Worm (Caenorhabditis elegans) whole organism, L1 larva: ENCODE results near the gene bath-45.

Experiments
- C04F5.9 ChIP-seq: sonication (generic microtip); optimal IDR thresholded peaks from 2 replicates; lab custom pipeline; 2016; ENCODE audit warnings: missing genetic modification characterization, missing compliant biosample characterization
- F16B12.6 ChIP-seq: fragments of 150-350 bp; optimal IDR thresholded peaks from 2 replicates; lab custom pipeline; 2014; ENCODE audit warnings: missing biosample characterization, missing genetic modification characterization
- alr-1 ChIP-seq: fragments of 200-800 bp; sonication (Bioruptor generic); optimal IDR thresholded peaks from 2 replicates; lab custom pipeline; 2018; ENCODE audit warnings: borderline replicate concordance, mild to moderate bottlenecking, missing genetic modification characterization, missing compliant biosample characterization
- aly-2 ChIP-seq: fragments of 150-350 bp; optimal IDR thresholded peaks from 2 replicates; lab custom pipeline; 2014; ENCODE audit warnings: missing biosample characterization, missing genetic modification characterization
- blmp-1 ChIP-seq: fragments of 150-350 bp; optimal IDR thresholded peaks from 2 replicates; lab custom pipeline; 2014; ENCODE audit warnings: missing biosample characterization, missing genetic modification characterization
- ceh-63 ChIP-seq: fragments of 200-800 bp; sonication (Bioruptor generic); optimal IDR thresholded peaks from 2 replicates; lab custom pipeline; 2018; ENCODE audit warnings: mild to moderate bottlenecking, missing genetic modification characterization, missing compliant biosample characterization
- ceh-90 ChIP-seq: sonication (generic microtip); optimal IDR thresholded peaks from 2 replicates; lab custom pipeline; 2016; ENCODE audit warnings: missing genetic modification characterization, missing compliant biosample characterization
- dsc-1 ChIP-seq: sonication (generic microtip); optimal IDR thresholded peaks from 2 replicates; lab custom pipeline; 2016; ENCODE audit warnings: mild to moderate bottlenecking, missing genetic modification characterization, missing compliant biosample characterization
- efl-1 ChIP-seq, 4 experiments: fragments of 150-350 bp; optimal IDR thresholded peaks in 3 of 4; peaks in 1 of 4; 1 replicate in 1 of 4; 2 replicates in 3 of 4; lab custom pipeline; 2014; ENCODE audit warnings: missing biosample characterization in 2 of 4, missing genetic modification characterization in 2 of 4, missing genetic modification reagents in 2 of 4
- elt-2 ChIP-seq: sonication (generic microtip); optimal IDR thresholded peaks from 2 replicates; lab custom pipeline; 2016; ENCODE audit warnings: missing genetic modification characterization, mild to moderate bottlenecking, inconsistent platforms, missing compliant biosample characterization, missing genetic modification reagents
- elt-3 ChIP-seq, 6 experiments: fragments of 150-350 bp in 1 of 6; sonication (generic microtip); optimal IDR thresholded peaks; 2 replicates each; lab custom pipeline; 2017 to 2018; ENCODE audit warnings: missing biosample characterization in 6 of 6, missing genetic modification characterization in 6 of 6, inconsistent platforms in 1 of 6
- ets-5 ChIP-seq: fragments of 200-800 bp; sonication (Bioruptor generic); IDR thresholded peaks from 2 replicates; pipeline ENCODE4 v1.3.6; 2022; ENCODE audit warnings: missing genetic modification characterization, missing compliant biosample characterization
- fkh-10 ChIP-seq: sonication (generic microtip); optimal IDR thresholded peaks from 2 replicates; lab custom pipeline; 2017; ENCODE audit warnings: missing biosample characterization, missing genetic modification reagents, missing genetic modification characterization
- grh-1 ChIP-seq: fragments of 200-800 bp; sonication (Bioruptor generic); IDR thresholded peaks from 2 replicates; pipeline ENCODE4 v1.3.6; 2022; ENCODE audit warnings: missing genetic modification reagents, missing genetic modification characterization, missing compliant biosample characterization
- hlh-4 ChIP-seq: sonication (generic microtip); optimal IDR thresholded peaks from 2 replicates; lab custom pipeline; 2016; ENCODE audit warnings: mild to moderate bottlenecking, missing genetic modification characterization, missing compliant biosample characterization
- lin-14 ChIP-seq: fragments of 200-800 bp; sonication (Bioruptor generic); optimal IDR thresholded peaks from 2 replicates; lab custom pipeline; 2018; ENCODE audit warnings: mild to moderate bottlenecking, missing genetic modification characterization, moderate library complexity, missing compliant biosample characterization
- mdl-1 ChIP-seq, 2 experiments: fragments of 150-350 bp; optimal IDR thresholded peaks; 2 replicates each; lab custom pipeline; 2014 to 2017; ENCODE audit warnings: missing biosample characterization in 2 of 2, missing genetic modification characterization in 2 of 2, inconsistent platforms in 1 of 2
- nhr-19 ChIP-seq: fragments of 200-800 bp; sonication (Bioruptor generic); conservative IDR thresholded peaks from 2 replicates; pipeline ENCODE4 v1.3.6; 2022; ENCODE audit warnings: missing genetic modification characterization, missing compliant biosample characterization
- nhr-20 ChIP-seq: sonication (generic microtip); optimal IDR thresholded peaks from 2 replicates; lab custom pipeline; 2016; ENCODE audit warnings: mild to moderate bottlenecking, missing genetic modification characterization, missing compliant biosample characterization
- nhr-237 ChIP-seq: fragments of 150-350 bp; optimal IDR thresholded peaks from 2 replicates; lab custom pipeline; 2014; ENCODE audit warnings: missing biosample characterization, missing genetic modification characterization
- nhr-28 ChIP-seq: fragments of 150-350 bp; optimal IDR thresholded peaks from 2 replicates; lab custom pipeline; 2014; ENCODE audit warnings: missing biosample characterization, missing genetic modification characterization
- nhr-85 ChIP-seq: sonication (generic microtip); peaks from one replicate; lab custom pipeline; 2016; ENCODE audit warnings: missing genetic modification characterization, inconsistent platforms, missing compliant biosample characterization
- pag-3 ChIP-seq: sonication (generic microtip); optimal IDR thresholded peaks from 2 replicates; lab custom pipeline; 2017; ENCODE audit warnings: missing genetic modification characterization, mild to moderate bottlenecking, missing compliant biosample characterization, antibody characterized with exemption, borderline replicate concordance; ENCODE audit not compliant: insufficient read depth
- pax-3 ChIP-seq: fragments of 200-800 bp; sonication (Bioruptor generic); optimal IDR thresholded peaks from 2 replicates; lab custom pipeline; 2018; ENCODE audit warnings: mild to moderate bottlenecking, missing genetic modification characterization, moderate library complexity, missing compliant biosample characterization
- pqm-1 ChIP-seq: sonication (generic microtip); optimal IDR thresholded peaks from 3 replicates; lab custom pipeline; 2017; ENCODE audit warnings: missing biosample characterization, missing genetic modification characterization
- rnt-1 ChIP-seq: sonication (generic microtip); optimal IDR thresholded peaks from 2 replicates; lab custom pipeline; 2016; ENCODE audit warnings: mild to moderate bottlenecking, missing genetic modification characterization, moderate library complexity, missing compliant biosample characterization
- skn-1 ChIP-seq: fragments of 150-350 bp; optimal IDR thresholded peaks from 2 replicates; lab custom pipeline; 2014; ENCODE audit warnings: missing biosample characterization, missing genetic modification characterization
- snpc-4 ChIP-seq: fragments of 150-350 bp; optimal IDR thresholded peaks from 2 replicates; lab custom pipeline; 2014; ENCODE audit warnings: missing biosample characterization, missing genetic modification characterization
- snu-23 ChIP-seq: sonication (generic microtip); optimal IDR thresholded peaks from 2 replicates; lab custom pipeline; 2016; ENCODE audit warnings: missing genetic modification characterization, missing compliant biosample characterization
- sox-4 ChIP-seq: sonication (generic microtip); optimal IDR thresholded peaks from 2 replicates; lab custom pipeline; 2016; ENCODE audit warnings: missing genetic modification characterization, missing compliant biosample characterization
- swsn-7 ChIP-seq: sonication (generic microtip); optimal IDR thresholded peaks from 2 replicates; lab custom pipeline; 2016; ENCODE audit warnings: missing genetic modification characterization, missing compliant biosample characterization
- tlp-1 ChIP-seq: fragments of 150-350 bp; optimal IDR thresholded peaks from 2 replicates; lab custom pipeline; 2014; ENCODE audit warnings: missing biosample characterization, missing genetic modification characterization
- unc-130 ChIP-seq: fragments of 150-350 bp; optimal IDR thresholded peaks from 2 replicates; lab custom pipeline; 2017; ENCODE audit warnings: missing biosample characterization, missing genetic modification characterization, inconsistent platforms
- unc-30 ChIP-seq: sonication (generic microtip); optimal IDR thresholded peaks from 2 replicates; lab custom pipeline; 2017; ENCODE audit warnings: missing biosample characterization, missing genetic modification characterization
- unc-62 ChIP-seq: fragments of 150-350 bp; optimal IDR thresholded peaks from 2 replicates; lab custom pipeline; 2014; ENCODE audit warnings: missing biosample characterization, missing genetic modification reagents, missing genetic modification characterization
- zip-4 ChIP-seq: fragments of 200-800 bp; sonication (Bioruptor generic); optimal IDR thresholded peaks from 2 replicates; lab custom pipeline; 2018; ENCODE audit warnings: mild to moderate bottlenecking, missing genetic modification characterization, moderate library complexity, missing compliant biosample characterization

The bath-45 gene

DNA sequence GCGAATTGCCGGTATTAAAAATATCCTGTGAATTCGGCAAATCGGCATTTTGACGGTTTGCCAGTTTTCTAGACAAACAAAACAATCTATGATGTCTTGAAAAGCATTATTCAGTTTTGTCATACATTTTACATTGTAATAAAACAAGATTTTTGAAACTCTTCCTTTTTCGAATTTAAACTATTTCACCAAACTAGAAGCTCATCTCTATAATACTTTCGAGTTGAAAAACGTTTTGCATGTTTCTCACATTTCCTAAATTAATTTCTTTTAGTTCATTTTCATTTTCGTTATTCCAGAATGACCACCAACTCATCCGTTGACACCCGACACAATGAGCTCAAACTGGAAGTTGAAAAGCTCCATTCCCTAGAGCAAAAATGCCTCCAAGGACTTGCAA is 6.8 kb downstream of the bath-45 start, which contains the start of gene F29C12.6 (continued):
- TF ChIP-seq zip-4 (GFP tag; lab: Kevin White, UChicago) (no peak), fkh-10 (GFP tag; lab: Kevin White, UChicago) (no peak)

DNA sequence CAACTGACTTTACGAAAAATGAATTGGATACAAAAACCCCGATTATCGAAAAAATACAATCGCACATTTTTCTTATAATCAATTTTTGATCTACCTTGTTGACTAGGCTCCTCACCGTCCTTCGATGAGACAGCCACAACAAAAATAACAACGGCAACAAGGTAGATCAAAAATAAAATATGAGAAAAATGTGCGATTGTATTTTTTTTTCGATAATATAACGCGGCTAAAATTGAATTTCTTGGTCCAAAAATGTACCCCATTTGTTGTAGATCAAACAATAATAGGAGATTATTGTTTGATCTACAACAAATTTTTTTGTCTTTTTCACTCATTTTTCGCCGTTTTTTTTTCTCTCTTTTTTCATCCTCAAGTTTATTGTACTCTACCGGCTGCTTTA is 7.8 kb downstream of the bath-45 start:
- TF ChIP-seq ets-5 (GFP tag; lab: Robert Waterston, UW) (no peak), pqm-1 (no peak), swsn-7 (tag; lab: Kevin White, UChicago) (no peak), efl-1 (optimal IDR thresholded peaks at IDR 0.05; lab: Kevin White, UChicago) (no peak), efl-1 (GFP tag; optimal IDR thresholded peaks at IDR 0.05 in 1 of 2; lab: Kevin White, UChicago) (no peak)

DNA sequence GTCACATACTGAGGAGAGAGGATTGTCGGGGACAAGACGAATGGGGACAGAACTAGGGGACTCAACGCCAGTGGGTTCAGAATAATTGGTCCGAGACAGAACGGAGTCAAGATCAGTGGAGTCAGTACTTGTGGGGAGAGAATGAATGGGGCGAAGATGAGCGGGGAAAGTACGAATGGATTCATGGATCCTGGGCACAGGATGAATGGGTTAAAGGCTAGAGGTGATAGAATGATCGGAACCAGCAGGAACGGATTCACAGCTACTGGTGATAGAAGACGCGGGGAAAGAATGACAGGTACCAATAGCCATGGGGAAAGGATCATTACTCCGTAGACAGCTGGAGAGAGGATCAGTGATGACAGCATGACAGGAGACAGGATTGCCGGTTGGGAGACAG is 16.8 kb downstream of the bath-45 start:
- TF ChIP-seq efl-1 (optimal IDR thresholded peaks at IDR 0.05; lab: Kevin White, UChicago): no peak
- TF ChIP-seq efl-1 (GFP tag; optimal IDR thresholded peaks at IDR 0.05 in 1 of 2; lab: Kevin White, UChicago): peak in 1 of 2 experiments; percentile 13
- no peak for TF ChIP-seq nhr-20
- no peak for TF ChIP-seq F16B12.6 (tag; lab: Kevin White, UChicago)
- no peak for TF ChIP-seq sox-4
- TF ChIP-seq snpc-4 (tag; lab: Kevin White, UChicago): no peak
- no peak for TF ChIP-seq nhr-237 (tag; lab: Kevin White, UChicago)

ce11 chrII:13142372-13142771 is 19.6 kb downstream of the bath-45 start:
- TF ChIP-seq nhr-85 (tag; lab: Kevin White, UChicago): peak; percentile 13
- no peak for TF ChIP-seq skn-1 (tag; lab: Kevin White, UChicago)
- TF ChIP-seq, all 84 proteins: peak for 1

ce11 chrII:13145204-13145603 is 22.4 kb downstream of the bath-45 start, which contains the start of gene mltn-1:
TSS of gene mltn-1 (minus strand) at chrII:13145225.
- TF ChIP-seq elt-3 (tag; optimal IDR thresholded peaks at IDR 0.05; lab: Kevin White, UChicago): peak in 1 of 6 experiments; percentile 82
- no peak for TF ChIP-seq grh-1 (GFP tag; lab: Robert Waterston, UW)
- no peak for TF ChIP-seq aly-2
- peak; percentile 22 for TF ChIP-seq unc-130 (tag; lab: Kevin White, UChicago)
- no peak for TF ChIP-seq lin-14 (GFP tag; lab: Kevin White, UChicago)
- TF ChIP-seq unc-30 (tag; lab: Kevin White, UChicago): no peak
- no peak for TF ChIP-seq swsn-7 (tag; lab: Kevin White, UChicago)
- TF ChIP-seq efl-1 (optimal IDR thresholded peaks at IDR 0.05; lab: Kevin White, UChicago): no peak
- peak in 1 of 2 experiments; percentile 77 for TF ChIP-seq efl-1 (GFP tag; optimal IDR thresholded peaks at IDR 0.05 in 1 of 2; lab: Kevin White, UChicago)
- no peak for TF ChIP-seq nhr-19
- TF ChIP-seq unc-62 (GFP tag; lab: Kevin White, UChicago): no peak
- no peak for TF ChIP-seq zip-4 (GFP tag; lab: Kevin White, UChicago)
- TF ChIP-seq ceh-90: no peak
- TF ChIP-seq rnt-1: no peak
- no peak for TF ChIP-seq hlh-4 (tag; lab: Kevin White, UChicago)
- no peak for TF ChIP-seq elt-2 (tag; lab: Kevin White, UChicago)
- TF ChIP-seq tlp-1: no peak
- peak; percentile 77 for TF ChIP-seq blmp-1 (tag; lab: Kevin White, UChicago)
- peak in 1 of 2 experiments; percentile 36 for TF ChIP-seq mdl-1 (tag; optimal IDR thresholded peaks at IDR 0.05; lab: Kevin White, UChicago)
- TF ChIP-seq ets-5 (GFP tag; lab: Robert Waterston, UW): no peak
- no peak for TF ChIP-seq snu-23
- no peak for TF ChIP-seq dsc-1
- TF ChIP-seq ceh-63: no peak
- no peak for TF ChIP-seq pax-3 (tag; lab: Kevin White, UChicago)
- TF ChIP-seq snpc-4 (tag; lab: Kevin White, UChicago): no peak
- no peak for TF ChIP-seq pag-3 (tag; lab: Kevin White, UChicago)
- no peak for TF ChIP-seq C04F5.9 (tag; lab: Kevin White, UChicago)
- TF ChIP-seq nhr-28 (tag; lab: Kevin White, UChicago): no peak
- TF ChIP-seq alr-1: no peak
